Fruit fly (Drosophila melanogaster): ENCODE data around the gene Taf9.

The Taf9 gene

DNA sequence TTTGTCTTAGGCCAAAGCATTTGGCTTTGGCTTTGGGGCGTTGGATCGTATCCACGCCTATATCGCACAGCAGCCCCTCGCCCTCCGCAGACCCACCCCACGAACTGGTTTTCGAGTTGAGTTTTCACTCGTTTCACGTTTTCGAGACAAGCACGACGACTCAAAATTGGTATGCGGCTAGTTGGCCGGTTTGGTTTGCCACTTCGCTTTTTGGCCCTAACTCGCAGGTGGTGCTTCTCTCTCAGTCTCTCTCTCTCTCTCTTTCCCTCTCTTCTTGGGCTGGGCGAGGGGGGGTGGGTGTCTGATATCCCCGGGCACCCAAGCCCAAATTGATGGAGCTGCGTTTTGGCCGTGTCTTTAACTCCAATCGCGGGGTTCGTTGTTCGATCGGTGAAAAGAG, 8.0 kb upstream of the Taf9 start (continued):
- no peak for TF ChIP-seq lilli (GFP tag; optimal IDR thresholded peaks at IDR 0.05)
- TF ChIP-seq CG16863 (GFP tag; optimal IDR thresholded peaks at IDR 0.05): no peak
- TF ChIP-seq CG6175 (GFP tag; IDR thresholded peaks at IDR 0.05): no peak
- TF ChIP-seq zen2 (GFP tag; IDR thresholded peaks at IDR 0.05; ENCODE audit: partially characterized antibody): no peak
- TF ChIP-seq CG11247 (GFP tag; IDR thresholded peaks at IDR 0.05): no peak
- peak; percentile 83 for TF ChIP-seq crol (GFP tag; IDR thresholded peaks at IDR 0.05)
- TF ChIP-seq Trl (optimal IDR thresholded peaks at IDR 0.05): peak; percentile 48 to 59
- no peak for TF ChIP-seq Trl (GFP tag; optimal IDR thresholded peaks at IDR 0.05)
- TF ChIP-seq bcd (GFP tag; optimal IDR thresholded peaks at IDR 0.05): no peak
- TF ChIP-seq CG7556 (GFP tag; optimal IDR thresholded peaks at IDR 0.05): no peak
- no peak for TF ChIP-seq mam (GFP tag; optimal IDR thresholded peaks at IDR 0.05)
- TF ChIP-seq CG12391 (tag; optimal IDR thresholded peaks at IDR 0.05): no peak
- TF ChIP-seq odd (GFP tag; optimal IDR thresholded peaks at IDR 0.05): no peak
- TF ChIP-seq CG17802 (tag; optimal IDR thresholded peaks at IDR 0.05): no peak
- no peak for TF ChIP-seq hbn (GFP tag; IDR thresholded peaks at IDR 0.05; ENCODE audit: partially characterized antibody)
- TF ChIP-seq BtbVII (GFP tag; optimal IDR thresholded peaks at IDR 0.05): no peak
- no peak for TF ChIP-seq Ravus (GFP tag; IDR thresholded peaks at IDR 0.05)

DNA sequence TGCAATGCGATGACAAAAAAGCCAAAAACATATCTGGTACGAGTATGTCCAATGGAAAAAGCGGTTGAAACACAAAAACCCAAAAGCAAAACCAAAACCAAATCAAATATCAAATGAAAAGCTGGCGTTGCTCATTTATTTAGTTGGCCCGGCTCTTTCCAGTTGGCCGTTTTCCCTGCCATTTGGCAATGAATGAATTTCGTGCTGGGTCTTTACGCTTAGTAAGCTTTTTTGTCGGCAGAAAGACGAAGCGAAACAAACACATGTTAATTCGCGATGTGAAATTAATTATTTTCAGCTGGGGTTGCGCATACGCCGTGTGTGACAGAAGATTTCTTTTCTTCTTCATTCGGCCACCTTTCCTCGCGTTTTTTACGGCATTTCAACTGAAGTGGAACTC, 7.2 kb upstream of the Taf9 start:
- TF ChIP-seq vvl (GFP tag; IDR thresholded peaks at IDR 0.05) (no peak), CG2199 (GFP tag; IDR thresholded peaks at IDR 0.05) (0 out of 3 replicates have a peak, but pooled peaks have one; percentile 12), fu2 (GFP tag; optimal IDR thresholded peaks at IDR 0.05) (no peak), hbn (GFP tag; IDR thresholded peaks at IDR 0.05; ENCODE audit: partially characterized antibody) (no peak)

DNA sequence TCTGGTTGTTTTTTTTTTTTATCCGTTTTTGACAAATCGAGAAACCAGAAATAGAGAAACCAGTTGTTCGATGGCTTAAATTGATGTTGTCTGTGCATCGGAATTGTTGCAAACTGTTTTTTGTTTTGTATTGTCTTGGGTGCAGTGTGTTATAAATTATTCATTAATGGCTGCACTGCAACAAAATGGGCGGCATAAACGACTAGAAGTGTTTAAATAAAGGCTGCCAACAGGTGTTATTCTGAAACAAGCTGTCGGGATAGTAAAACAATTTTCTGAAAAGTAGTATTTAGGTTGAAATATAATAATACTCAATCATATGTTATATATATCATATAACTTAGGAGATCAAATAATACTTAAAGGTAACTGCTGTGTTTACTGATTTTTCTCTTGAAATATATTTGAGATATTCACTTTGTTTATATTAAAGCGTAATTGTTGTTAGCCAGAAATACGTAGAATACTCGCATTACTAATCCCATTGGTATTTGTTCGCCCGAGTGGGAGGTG, 5.5 kb upstream of the Taf9 start:
- TF ChIP-seq lola (GFP tag; optimal IDR thresholded peaks at IDR 0.05): no peak
- TF ChIP-seq cas (GFP tag; IDR thresholded peaks at IDR 0.05): no peak
- no peak for TF ChIP-seq Taf1 (GFP tag; IDR thresholded peaks at IDR 0.05)
- TF ChIP-seq CG11560 (tag; IDR thresholded peaks at IDR 0.05): no peak
- TF ChIP-seq Drgx (GFP tag; IDR thresholded peaks at IDR 0.05): 0 out of 2 replicates have a peak, but pooled peaks have one; percentile 9
- TF ChIP-seq CG32532 (GFP tag; IDR thresholded peaks at IDR 0.05): no peak
- TF ChIP-seq vvl (GFP tag; IDR thresholded peaks at IDR 0.05): peak; percentile 72
- TF ChIP-seq Poxn (GFP tag; IDR thresholded peaks at IDR 0.05): no peak
- peak; percentile 6 for TF ChIP-seq Sox102F (GFP tag; optimal IDR thresholded peaks at IDR 0.05)
- no peak for TF ChIP-seq H15 (GFP tag; IDR thresholded peaks at IDR 0.05)
- TF ChIP-seq CG6689 (GFP tag; IDR thresholded peaks at IDR 0.05): no peak
- peak; percentile 42 for TF ChIP-seq zf30C (GFP tag; optimal IDR thresholded peaks at IDR 0.05)
- no peak for TF ChIP-seq Ets97D (GFP tag; optimal IDR thresholded peaks at IDR 0.05)
- no peak for TF ChIP-seq Chrac-16 (GFP tag; optimal IDR thresholded peaks at IDR 0.05)
- no peak for TF ChIP-seq pho (GFP tag; optimal IDR thresholded peaks at IDR 0.05)
- TF ChIP-seq CG2712 (tag; optimal IDR thresholded peaks at IDR 0.05): no peak
- no peak for TF ChIP-seq bsh (GFP tag; optimal IDR thresholded peaks at IDR 0.05)
- no peak for TF ChIP-seq Bdp1 (GFP tag; optimal IDR thresholded peaks at IDR 0.05)
- no peak for TF ChIP-seq fd3F (GFP tag; optimal IDR thresholded peaks at IDR 0.05)
- no peak for TF ChIP-seq scrt (GFP tag; optimal IDR thresholded peaks at IDR 0.05)
- no peak for TF ChIP-seq NK7.1 (GFP tag; optimal IDR thresholded peaks at IDR 0.05)
- TF ChIP-seq Camta (GFP tag; optimal IDR thresholded peaks at IDR 0.05): no peak
- no peak for TF ChIP-seq Ravus (GFP tag; IDR thresholded peaks at IDR 0.05)
- no peak for TF ChIP-seq Stat92E (GFP tag; optimal IDR thresholded peaks at IDR 0.05)
- TF ChIP-seq CG12299 (tag; optimal IDR thresholded peaks at IDR 0.05): no peak
- no peak for TF ChIP-seq CG9932 (GFP tag; IDR thresholded peaks at IDR 0.05)
- TF ChIP-seq Elba2 (GFP tag; optimal IDR thresholded peaks at IDR 0.05): no peak
- peak; percentile 3 for TF ChIP-seq sens (GFP tag)
- no peak for TF ChIP-seq CG1602 (GFP tag; optimal IDR thresholded peaks at IDR 0.05)
- TF ChIP-seq disco-r (GFP tag; optimal IDR thresholded peaks at IDR 0.05): no peak

Data from whole organism, embryonic.